Worm (Caenorhabditis elegans) whole organism, L4 larva: ENCODE data around the gene srj-26.

Experiments
- F10B5.3 ChIP-seq: sonication (generic microtip); optimal IDR thresholded peaks from 2 replicates; lab custom pipeline; 2016; ENCODE audit warnings: mild to moderate bottlenecking, missing genetic modification characterization, missing compliant biosample characterization
- F26F4.8 ChIP-seq: fragments of 200-800 bp; sonication (Bioruptor generic); conservative IDR thresholded peaks from 2 replicates; pipeline ENCODE4 v1.3.6; 2022; ENCODE audit warnings: missing genetic modification characterization, missing compliant biosample characterization
- T20F7.1 ChIP-seq: fragments of 200-800 bp; sonication (Bioruptor generic); optimal IDR thresholded peaks from 2 replicates; lab custom pipeline; 2018; ENCODE audit warnings: mild to moderate bottlenecking, missing genetic modification characterization, missing compliant biosample characterization
- Y105C5A.15 ChIP-seq: fragments of 200-800 bp; sonication (Bioruptor generic); IDR thresholded peaks from 2 replicates; pipeline ENCODE4 v1.3.6; 2022; ENCODE audit warnings: missing genetic modification characterization, missing compliant biosample characterization
- Y48G9A.11 ChIP-seq: fragments of 200-800 bp; sonication (Bioruptor generic); IDR thresholded peaks from 2 replicates; pipeline ENCODE4 v1.3.6; 2022; ENCODE audit warnings: missing genetic modification reagents, missing genetic modification characterization, missing compliant biosample characterization
- Y5F2A.4 ChIP-seq: fragments of 200-800 bp; sonication (Bioruptor generic); optimal IDR thresholded peaks from 2 replicates; lab custom pipeline; 2018; ENCODE audit warnings: mild to moderate bottlenecking, missing genetic modification characterization, missing compliant biosample characterization
- ZK337.2 ChIP-seq: fragments of 200-800 bp; sonication (Bioruptor generic); IDR thresholded peaks from 2 replicates; pipeline ENCODE4 v1.3.6; 2022; ENCODE audit warnings: missing genetic modification reagents, missing genetic modification characterization, missing compliant biosample characterization
- ama-1 ChIP-seq: fragments of 150-350 bp; optimal IDR thresholded peaks from 2 replicates; lab custom pipeline; 2014; ENCODE audit warnings: inconsistent platforms, mixed read lengths
- ceh-44 ChIP-seq: fragments of 200-800 bp; sonication (Bioruptor generic); IDR thresholded peaks from 2 replicates; pipeline ENCODE4 v1.3.6; 2022; ENCODE audit warnings: missing genetic modification reagents, missing genetic modification characterization, missing compliant biosample characterization
- cey-2 ChIP-seq: sonication (generic microtip); optimal IDR thresholded peaks from 3 replicates; lab custom pipeline; 2017; ENCODE audit warnings: missing genetic modification characterization, mild to moderate bottlenecking, missing compliant biosample characterization, antibody characterized with exemption, borderline replicate concordance; ENCODE audit not compliant: insufficient read depth
- ctbp-1 ChIP-seq: fragments of 200-800 bp; sonication (Bioruptor generic); IDR thresholded peaks from 2 replicates; pipeline ENCODE4 v1.3.6; 2022; ENCODE audit warnings: missing genetic modification reagents, missing genetic modification characterization, missing compliant biosample characterization
- duxl-1 ChIP-seq: sonication (generic microtip); optimal IDR thresholded peaks from 2 replicates; lab custom pipeline; 2016; ENCODE audit warnings: mild to moderate bottlenecking, missing genetic modification characterization, moderate library complexity, missing compliant biosample characterization; ENCODE audit not compliant: poor library complexity
- dve-1 ChIP-seq: sonication (generic microtip); optimal IDR thresholded peaks from 2 replicates; lab custom pipeline; 2017; ENCODE audit warnings: antibody characterized with exemption, mild to moderate bottlenecking, missing genetic modification characterization, missing compliant biosample characterization; ENCODE audit not compliant: insufficient read depth
- egl-27 ChIP-seq: sonication (generic microtip); optimal IDR thresholded peaks from 3 replicates; lab custom pipeline; 2017; ENCODE audit warnings: missing biosample characterization, missing genetic modification reagents, missing genetic modification characterization
- egl-43 ChIP-seq: fragments of 200-800 bp; sonication (Bioruptor generic); IDR thresholded peaks from 2 replicates; pipeline ENCODE4 v1.3.6; 2022; ENCODE audit warnings: missing genetic modification reagents, missing genetic modification characterization, missing compliant biosample characterization
- fkh-10 ChIP-seq: fragments of 150-350 bp; optimal IDR thresholded peaks from 2 replicates; lab custom pipeline; 2014; ENCODE audit warnings: missing biosample characterization, missing genetic modification reagents, missing genetic modification characterization
- hlh-11 ChIP-seq: fragments of 200-800 bp; sonication (Bioruptor generic); optimal IDR thresholded peaks from 2 replicates; lab custom pipeline; 2018; ENCODE audit warnings: mild to moderate bottlenecking, missing genetic modification characterization, missing compliant biosample characterization
- lin-1 ChIP-seq: fragments of 200-800 bp; sonication (Bioruptor generic); IDR thresholded peaks from 2 replicates; pipeline ENCODE4 v1.3.6; 2022; ENCODE audit warnings: missing genetic modification reagents, missing genetic modification characterization, missing compliant biosample characterization
- lin-13 ChIP-seq: fragments of 150-350 bp; optimal IDR thresholded peaks from 2 replicates; lab custom pipeline; 2014; ENCODE audit warnings: missing biosample characterization, missing genetic modification reagents, missing genetic modification characterization
- lin-29 ChIP-seq: fragments of 200-800 bp; sonication (Bioruptor generic); IDR thresholded peaks from 2 replicates; pipeline ENCODE4 v1.3.6; 2022; ENCODE audit warnings: missing genetic modification reagents, missing genetic modification characterization, missing compliant biosample characterization
- lin-38 ChIP-seq: fragments of 200-800 bp; sonication (Bioruptor generic); IDR thresholded peaks from 2 replicates; pipeline ENCODE4 v1.3.6; 2022; ENCODE audit warnings: missing genetic modification reagents, missing genetic modification characterization, missing compliant biosample characterization
- lsy-2 ChIP-seq, 2 experiments: fragments of 150-350 bp in 1 of 2; sonication (generic microtip) in 1 of 2; optimal IDR thresholded peaks; 2 replicates each; lab custom pipeline; 2014 to 2017; ENCODE audit warnings: missing biosample characterization in 2 of 2, missing genetic modification characterization in 2 of 2
- madf-9 ChIP-seq: fragments of 200-800 bp; sonication (Bioruptor generic); conservative IDR thresholded peaks from 2 replicates; pipeline ENCODE4 v1.3.6; 2022; ENCODE audit warnings: missing genetic modification reagents, missing genetic modification characterization, missing compliant biosample characterization
- mdl-1 ChIP-seq, 2 experiments: fragments of 150-350 bp in 1 of 2; sonication (generic microtip) in 1 of 2; optimal IDR thresholded peaks; 2 replicates each; lab custom pipeline; 2014 to 2017; ENCODE audit warnings: missing biosample characterization in 2 of 2, missing genetic modification characterization in 2 of 2
- mdt-29 ChIP-seq: fragments of 200-800 bp; sonication (Bioruptor generic); IDR thresholded peaks from 2 replicates; pipeline ENCODE4 v1.3.6; 2022; ENCODE audit warnings: missing genetic modification reagents, missing genetic modification characterization, missing compliant biosample characterization
- mes-2 ChIP-seq: sonication (generic microtip); optimal IDR thresholded peaks from 2 replicates; lab custom pipeline; 2016; ENCODE audit warnings: missing genotype, mild to moderate bottlenecking, missing genetic modification characterization, missing compliant biosample characterization; ENCODE audit not compliant: poor library complexity, severe bottlenecking
- nhr-11 ChIP-seq: fragments of 150-350 bp; optimal IDR thresholded peaks from 2 replicates; lab custom pipeline; 2014; ENCODE audit warnings: missing biosample characterization, missing genetic modification characterization
- nhr-25 ChIP-seq: sonication (generic microtip); optimal IDR thresholded peaks from 2 replicates; lab custom pipeline; 2017; ENCODE audit warnings: missing genetic modification characterization, mild to moderate bottlenecking, missing compliant biosample characterization, antibody characterized with exemption, moderate library complexity, borderline replicate concordance; ENCODE audit not compliant: insufficient read depth
- nhr-28 ChIP-seq: fragments of 150-350 bp; optimal IDR thresholded peaks from 2 replicates; lab custom pipeline; 2014; ENCODE audit warnings: missing biosample characterization, missing genetic modification characterization
- nhr-41 ChIP-seq: fragments of 200-800 bp; sonication (Bioruptor generic); IDR thresholded peaks from 2 replicates; pipeline ENCODE4 v1.3.6; 2022; ENCODE audit warnings: missing genetic modification reagents, missing genetic modification characterization, missing compliant biosample characterization
- nhr-42 ChIP-seq: fragments of 200-800 bp; sonication (Bioruptor generic); IDR thresholded peaks from 2 replicates; pipeline ENCODE4 v1.3.6; 2022; ENCODE audit warnings: missing genetic modification characterization, missing compliant biosample characterization
- nhr-77 ChIP-seq: fragments of 150-350 bp; optimal IDR thresholded peaks from 2 replicates; lab custom pipeline; 2014; ENCODE audit warnings: missing biosample characterization, missing genetic modification characterization
- php-3 ChIP-seq: fragments of 200-800 bp; sonication (Bioruptor generic); IDR thresholded peaks from 2 replicates; pipeline ENCODE4 v1.3.6; 2022; ENCODE audit warnings: missing genetic modification reagents, missing genetic modification characterization, missing compliant biosample characterization
- pqm-1 ChIP-seq: sonication (generic microtip); optimal IDR thresholded peaks from 2 replicates; lab custom pipeline; 2017; ENCODE audit warnings: missing biosample characterization, missing genetic modification characterization
- sdz-12 ChIP-seq: fragments of 200-800 bp; sonication (Bioruptor generic); optimal IDR thresholded peaks from 2 replicates; lab custom pipeline; 2018; ENCODE audit warnings: mild to moderate bottlenecking, missing genetic modification characterization, missing compliant biosample characterization
- snpc-1.2 ChIP-seq: fragments of 200-800 bp; sonication (Bioruptor generic); IDR thresholded peaks from 2 replicates; pipeline ENCODE4 v1.3.6; 2022; ENCODE audit warnings: missing genetic modification reagents, missing genetic modification characterization, missing compliant biosample characterization
- spr-1 ChIP-seq: sonication (generic microtip); optimal IDR thresholded peaks from 2 replicates; lab custom pipeline; 2016; ENCODE audit warnings: mild to moderate bottlenecking, missing genetic modification characterization, missing compliant biosample characterization
- spr-3 ChIP-seq: fragments of 200-800 bp; sonication (Bioruptor generic); optimal IDR thresholded peaks from 2 replicates; lab custom pipeline; 2018; ENCODE audit warnings: mild to moderate bottlenecking, missing genetic modification characterization, missing compliant biosample characterization
- tra-1 ChIP-seq: fragments of 200-800 bp; sonication (Bioruptor generic); IDR thresholded peaks from 2 replicates; pipeline ENCODE4 v1.3.6; 2022; ENCODE audit warnings: missing genetic modification reagents, missing genetic modification characterization, missing compliant biosample characterization
- unc-130 ChIP-seq: sonication (generic microtip); optimal IDR thresholded peaks from 2 replicates; lab custom pipeline; 2016; ENCODE audit warnings: missing genetic modification reagents, missing genetic modification characterization, missing compliant biosample characterization
- unc-62 ChIP-seq, 3 experiments: fragments of 150-350 bp in 1 of 3; sonication (generic microtip); optimal IDR thresholded peaks in 2 of 3; peaks in 1 of 3; 1 replicate in 1 of 3; 2 replicates in 2 of 3; lab custom pipeline; 2014 to 2017; ENCODE audit warnings: missing biosample characterization in 3 of 3, missing genetic modification characterization in 3 of 3, missing genetic modification reagents in 3 of 3, missing genotype in 1 of 3
- vab-7 ChIP-seq: fragments of 200-800 bp; sonication (Bioruptor generic); IDR thresholded peaks from 2 replicates; pipeline ENCODE4 v1.3.6; 2022; ENCODE audit warnings: missing genetic modification reagents, missing genetic modification characterization, missing compliant biosample characterization
- zag-1 ChIP-seq: fragments of 150-350 bp; optimal IDR thresholded peaks from 2 replicates; lab custom pipeline; 2014; ENCODE audit warnings: missing biosample characterization, missing genetic modification characterization
- zfp-3 ChIP-seq: fragments of 200-800 bp; sonication (Bioruptor generic); conservative IDR thresholded peaks from 2 replicates; pipeline ENCODE4 v1.3.6; 2022; ENCODE audit warnings: missing genetic modification reagents, missing genetic modification characterization, missing compliant biosample characterization
- zip-11 ChIP-seq: fragments of 200-800 bp; sonication (Bioruptor generic); IDR thresholded peaks from 2 replicates; pipeline ENCODE4 v1.3.6; 2022; ENCODE audit warnings: missing genetic modification characterization, missing compliant biosample characterization
- ztf-11 ChIP-seq: fragments of 150-350 bp; optimal IDR thresholded peaks from 2 replicates; lab custom pipeline; 2014; ENCODE audit warnings: missing biosample characterization, missing genetic modification characterization

The srj-26 gene

DNA sequence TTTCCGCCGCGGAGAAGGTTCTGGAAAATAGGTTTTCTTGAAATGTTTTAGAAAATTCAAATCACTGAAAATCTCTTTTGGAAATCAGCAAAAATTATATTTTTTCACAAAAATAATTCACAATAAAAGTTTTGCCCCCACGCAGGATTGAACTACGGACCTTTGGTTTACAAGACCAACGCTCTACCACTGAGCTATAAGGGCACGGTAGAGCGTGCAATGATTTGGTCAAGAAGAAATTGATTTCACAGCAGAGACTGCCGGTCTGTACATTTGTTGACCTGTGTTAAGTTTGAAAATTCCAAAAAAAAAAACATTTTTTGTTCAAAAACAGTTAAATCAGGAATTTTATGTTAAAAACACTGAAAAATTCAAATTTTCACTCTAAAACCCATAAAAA is 8.5 kb upstream of the srj-26 start (continued):
- TF ChIP-seq zag-1 (no peak), spr-3 (GFP tag; lab: Kevin White, UChicago) (no peak), nhr-42 (GFP tag; lab: Robert Waterston, UW) (no peak), nhr-77 (tag; lab: Kevin White, UChicago) (no peak), Y5F2A.4 (GFP tag; lab: Kevin White, UChicago) (no peak), cey-2 (tag; lab: Kevin White, UChicago) (no peak), lin-13 (GFP tag; lab: Kevin White, UChicago) (no peak), lin-38 (GFP tag; lab: Robert Waterston, UW) (no peak), mdl-1 (tag; optimal IDR thresholded peaks at IDR 0.05; lab: Kevin White, UChicago) (no peak), ceh-44 (GFP tag; lab: Robert Waterston, UW) (no peak), egl-43 (GFP tag; lab: Robert Waterston, UW) (peak; percentile 73), php-3 (GFP tag; lab: Robert Waterston, UW) (peak; percentile 20; the same call in 1 of the 2 replicates), ZK337.2 (GFP tag; lab: Robert Waterston, UW) (0 out of 2 replicates have a peak, but pooled peaks have one; percentile 23), T20F7.1 (GFP tag; lab: Kevin White, UChicago) (no peak), tra-1 (0 out of 2 replicates have a peak, but pooled peaks have one; percentile 26), spr-1 (tag; lab: Kevin White, UChicago) (no peak), zip-11 (no peak), nhr-41 (no peak), vab-7 (GFP tag; lab: Robert Waterston, UW) (peak; percentile 65; the same call in 1 of the 2 replicates), lin-29 (GFP tag; lab: Robert Waterston, UW) (no peak), snpc-1.2 (GFP tag; lab: Robert Waterston, UW) (peak; percentile 70), ctbp-1 (GFP tag; lab: Robert Waterston, UW) (no peak), nhr-28 (tag; lab: Kevin White, UChicago) (no peak), egl-27 (tag; lab: Kevin White, UChicago) (no peak), unc-62 (GFP tag; optimal IDR thresholded peaks at IDR 0.05 in 1 of 2; lab: Kevin White, UChicago) (no peak), unc-62 (tag; optimal IDR thresholded peaks at IDR 0.05; lab: Kevin White, UChicago) (no peak), fkh-10 (GFP tag; lab: Kevin White, UChicago) (no peak), mdt-29 (GFP tag; lab: Robert Waterston, UW) (no peak), F10B5.3 (no peak), nhr-11 (no peak), zfp-3 (GFP tag; lab: Robert Waterston, UW) (no peak), F26F4.8 (peak; percentile 59; the same call in 1 of the 2 replicates), hlh-11 (tag; lab: Kevin White, UChicago) (peak; percentile 0), ztf-11 (no peak), nhr-25 (no peak), lin-1 (GFP tag; lab: Robert Waterston, UW) (0 out of 2 replicates have a peak, but pooled peaks have one; percentile 50), duxl-1 (peak; percentile 80), dve-1 (no peak), Y105C5A.15 (GFP tag; lab: Robert Waterston, UW) (peak; percentile 41; the same call in 1 of the 2 replicates), ama-1 (lab: Kevin White, UChicago) (no peak), sdz-12 (GFP tag; lab: Kevin White, UChicago) (no peak), unc-130 (peak; percentile 38), Y48G9A.11 (GFP tag; lab: Robert Waterston, UW) (no peak), lsy-2 (tag; optimal IDR thresholded peaks at IDR 0.05; lab: Kevin White, UChicago) (no peak), madf-9 (GFP tag; lab: Robert Waterston, UW) (no peak), mes-2 (tag; lab: Kevin White, UChicago) (no peak), pqm-1 (tag; lab: Kevin White, UChicago) (no peak)
